Fruit fly (Drosophila melanogaster) whole organism, embryonic: Measurements from ENCODE around the gene IleRS-m.
A peak's percentile ranks its signal among the peaks of the same experiment; 100 is the strongest.

ENCODE experiments used
- Antp ChIP-seq: fragments of 200-800 bp; sonication (Bioruptor generic); optimal IDR thresholded peaks from 3 replicates; lab custom pipeline; 2016; ENCODE audit warnings: missing biosample characterization, missing genetic modification characterization
- Bgb ChIP-seq: fragments of 200-800 bp; sonication (Bioruptor generic); IDR thresholded peaks from 2 replicates; pipeline ENCODE4 v1.3.6; 2022; ENCODE audit warnings: missing biosample characterization, missing genetic modification characterization; ENCODE audit not compliant: partially characterized antibody
- CG10267 ChIP-seq: fragments of 200-800 bp; sonication (Bioruptor generic); optimal IDR thresholded peaks from 2 replicates; lab custom pipeline; 2018; ENCODE audit warnings: missing biosample characterization, mild to moderate bottlenecking, missing genetic modification characterization, moderate library complexity
- CG11398 ChIP-seq: fragments of 200-800 bp; sonication (Bioruptor generic); optimal IDR thresholded peaks from 2 replicates; lab custom pipeline; 2016; ENCODE audit warnings: missing biosample characterization, missing genetic modification characterization
- CG11560 ChIP-seq: fragments of 200-800 bp; sonication (Bioruptor generic); IDR thresholded peaks from 3 replicates; pipeline ENCODE4 v1.3.6; 2022; ENCODE audit warnings: missing biosample characterization, missing genetic modification characterization
- CG14014 ChIP-seq: fragments of 200-800 bp; sonication (Bioruptor generic); IDR thresholded peaks from 2 replicates; pipeline ENCODE4 v1.3.6; 2022; ENCODE audit warnings: missing biosample characterization, missing genetic modification characterization
- CG14441 ChIP-seq: fragments of 200-800 bp; sonication (Bioruptor generic); IDR thresholded peaks from 2 replicates; pipeline ENCODE4 v1.3.6; 2022; ENCODE audit warnings: missing biosample characterization, missing genetic modification characterization
- CG15073 ChIP-seq: fragments of 200-800 bp; sonication (Bioruptor generic); optimal IDR thresholded peaks from 2 replicates; lab custom pipeline; 2016; ENCODE audit warnings: missing biosample characterization, missing genetic modification characterization
- CG15601 ChIP-seq: fragments of 200-800 bp; sonication (Bioruptor generic); optimal IDR thresholded peaks from 3 replicates; lab custom pipeline; 2019; ENCODE audit warnings: missing biosample characterization, mild to moderate bottlenecking, missing genetic modification characterization, moderate library complexity
- CG17829 ChIP-seq: fragments of 200-800 bp; optimal IDR thresholded peaks from 2 replicates; lab custom pipeline; 2019; ENCODE audit warnings: missing biosample characterization, mild to moderate bottlenecking, missing genetic modification characterization, moderate library complexity
- CG2202 ChIP-seq: fragments of 200-800 bp; sonication (Bioruptor generic); optimal IDR thresholded peaks from 2 replicates; lab custom pipeline; 2018; ENCODE audit warnings: missing biosample characterization, mild to moderate bottlenecking, missing genetic modification characterization
- CG32767 ChIP-seq: fragments of 200-800 bp; sonication (Bioruptor generic); IDR thresholded peaks from 2 replicates; pipeline ENCODE4 v1.3.6; 2022; ENCODE audit warnings: missing biosample characterization, missing genetic modification characterization
- CG32772 ChIP-seq: fragments of 200-800 bp; sonication (Bioruptor generic); IDR thresholded peaks from 2 replicates; pipeline ENCODE4 v1.3.6; 2022; ENCODE audit warnings: missing biosample characterization, missing genetic modification characterization
- CG3847 ChIP-seq: fragments of 200-800 bp; sonication (Bioruptor generic); IDR thresholded peaks from 2 replicates; pipeline ENCODE4 v1.3.6; 2022; ENCODE audit warnings: missing biosample characterization, missing genetic modification characterization
- CG4730 ChIP-seq: fragments of 200-800 bp; sonication (Bioruptor generic); IDR thresholded peaks from 2 replicates; pipeline ENCODE4 v1.3.6; 2022; ENCODE audit warnings: missing biosample characterization, missing genetic modification characterization
- CG5245 ChIP-seq: fragments of 200-800 bp; sonication (Bioruptor generic); optimal IDR thresholded peaks from 3 replicates; lab custom pipeline; 2016; ENCODE audit warnings: missing biosample characterization, missing genetic modification characterization
- CG6765 ChIP-seq: fragments of 200-800 bp; sonication (Bioruptor generic); optimal IDR thresholded peaks from 3 replicates; lab custom pipeline; 2017; ENCODE audit warnings: missing biosample characterization, mild to moderate bottlenecking, missing genetic modification characterization
- CG7271 ChIP-seq: fragments of 200-800 bp; sonication (Bioruptor generic); optimal IDR thresholded peaks from 2 replicates; lab custom pipeline; 2018; ENCODE audit warnings: missing biosample characterization, mild to moderate bottlenecking, missing genetic modification characterization, moderate library complexity
- CG7372 ChIP-seq: fragments of 200-800 bp; sonication (Bioruptor generic); IDR thresholded peaks from 2 replicates; pipeline ENCODE4 v1.3.6; 2022; ENCODE audit warnings: missing biosample characterization, missing genetic modification characterization
- CG7556 ChIP-seq: fragments of 200-800 bp; sonication (Bioruptor generic); optimal IDR thresholded peaks from 2 replicates; lab custom pipeline; 2017; ENCODE audit warnings: missing biosample characterization, mild to moderate bottlenecking, missing genetic modification characterization
- CG8478 ChIP-seq: fragments of >200 bp; optimal IDR thresholded peaks from 2 replicates; lab custom pipeline; 2018
- CkIIα-i1 ChIP-seq: fragments of 200-800 bp; sonication (Bioruptor generic); IDR thresholded peaks from 2 replicates; pipeline ENCODE4 v1.3.6; 2022; ENCODE audit warnings: missing biosample characterization, missing genetic modification characterization
- CoRest ChIP-seq: fragments of 200-800 bp; sonication (Bioruptor generic); optimal IDR thresholded peaks from 3 replicates; lab custom pipeline; 2018; ENCODE audit warnings: missing biosample characterization, mild to moderate bottlenecking, missing genetic modification characterization, moderate library complexity
- Dfd ChIP-seq, 2 experiments: fragments of >200 bp; optimal IDR thresholded peaks; 2 replicates each; lab custom pipeline; 2017; ENCODE audit warnings: missing biosample characterization in 2 of 2, missing genetic modification characterization in 2 of 2
- E2f2 ChIP-seq: fragments of 200-800 bp; sonication (Bioruptor generic); IDR thresholded peaks from 2 replicates; pipeline ENCODE4 v1.3.6; 2022; ENCODE audit warnings: missing biosample characterization, missing genetic modification characterization
- GATAe ChIP-seq: fragments of 200-800 bp; sonication (Bioruptor generic); conservative IDR thresholded peaks from 2 replicates; pipeline ENCODE4 v1.3.6; 2022; ENCODE audit warnings: missing biosample characterization, missing genetic modification characterization
- HLHmδ ChIP-seq: fragments of 200-800 bp; sonication (Bioruptor generic); optimal IDR thresholded peaks from 2 replicates; lab custom pipeline; 2018; ENCODE audit warnings: missing biosample characterization, mild to moderate bottlenecking, missing genetic modification characterization, moderate library complexity
- Jarid2 ChIP-seq: fragments of 200-800 bp; sonication (Bioruptor generic); optimal IDR thresholded peaks from 3 replicates; lab custom pipeline; 2017; ENCODE audit warnings: mild to moderate bottlenecking, missing biosample characterization, missing genetic modification reagents, missing genetic modification characterization
- Lpt ChIP-seq: fragments of >200 bp; optimal IDR thresholded peaks from 2 replicates; lab custom pipeline; 2018; ENCODE audit warnings: missing biosample characterization, missing genetic modification characterization
- NC2β ChIP-seq: fragments of 200-800 bp; sonication (Bioruptor generic); optimal IDR thresholded peaks from 2 replicates; lab custom pipeline; 2016; ENCODE audit warnings: missing biosample characterization, missing genetic modification characterization
- Sry-β ChIP-seq: fragments of 200-800 bp; sonication (Bioruptor generic); optimal IDR thresholded peaks from 2 replicates; lab custom pipeline; 2018; ENCODE audit warnings: missing biosample characterization, mild to moderate bottlenecking, missing genetic modification characterization, moderate library complexity
- Stat92E ChIP-seq, 3 experiments: fragments of >200 bp in 2 of 3; fragments of 200-800 bp in 1 of 3; sonication (Bioruptor generic) in 1 of 3; optimal IDR thresholded peaks; 2 replicates each; lab custom pipeline; 2017 to 2019; ENCODE audit warnings: missing biosample characterization in 3 of 3, missing genetic modification characterization in 3 of 3, mild to moderate bottlenecking in 1 of 3, moderate library complexity in 1 of 3
- Usf ChIP-seq: fragments of 200-800 bp; sonication (Bioruptor generic); optimal IDR thresholded peaks from 2 replicates; lab custom pipeline; 2017; ENCODE audit warnings: missing genotype, missing biosample characterization, missing genetic modification characterization
- aop ChIP-seq: fragments of 200-800 bp; sonication (Bioruptor generic); IDR thresholded peaks from 2 replicates; pipeline ENCODE4 v1.3.6; 2022; ENCODE audit warnings: missing biosample characterization, missing genetic modification characterization
- ap ChIP-seq: fragments of 200-800 bp; sonication (Bioruptor generic); IDR thresholded peaks from 2 replicates; pipeline ENCODE4 v1.3.6; 2022; ENCODE audit warnings: missing biosample characterization, missing genetic modification characterization
- bab2 ChIP-seq: fragments of 200-800 bp; sonication (Bioruptor generic); optimal IDR thresholded peaks from 2 replicates; lab custom pipeline; 2016; ENCODE audit warnings: missing biosample characterization, missing genetic modification characterization
- bigmax ChIP-seq: fragments of 200-800 bp; sonication (Bioruptor generic); optimal IDR thresholded peaks from 2 replicates; lab custom pipeline; 2018; ENCODE audit warnings: missing biosample characterization, mild to moderate bottlenecking, missing genetic modification characterization
- bsh ChIP-seq, 2 experiments: fragments of 200-800 bp; sonication (Bioruptor generic); optimal IDR thresholded peaks; 2 replicates each; lab custom pipeline; 2017 to 2018; ENCODE audit warnings: mild to moderate bottlenecking in 2 of 2, missing biosample characterization in 2 of 2, missing genetic modification characterization in 2 of 2, moderate library complexity in 1 of 2
- chif ChIP-seq, 2 experiments: fragments of 200-800 bp; sonication (Bioruptor generic); optimal IDR thresholded peaks; 3 replicates each; lab custom pipeline; 2016; ENCODE audit warnings: missing biosample characterization in 2 of 2, missing genetic modification characterization in 2 of 2
- dmrt99B ChIP-seq: fragments of 200-800 bp; sonication (Bioruptor generic); optimal IDR thresholded peaks from 2 replicates; lab custom pipeline; 2018; ENCODE audit warnings: missing biosample characterization, mild to moderate bottlenecking, missing genetic modification characterization, moderate library complexity
- gro ChIP-seq: fragments of 200-800 bp; sonication (Bioruptor generic); optimal IDR thresholded peaks from 2 replicates; lab custom pipeline; 2016; ENCODE audit warnings: missing biosample characterization, missing genetic modification characterization
- hkb ChIP-seq, 2 experiments: fragments of 200-800 bp in 1 of 2; fragments of >200 bp in 1 of 2; sonication (Bioruptor generic) in 1 of 2; IDR thresholded peaks in 1 of 2; optimal IDR thresholded peaks in 1 of 2; 2 replicates each; pipeline versions ENCODE4 v1.3.6 to Lab custom; 2017 to 2022; ENCODE audit warnings: missing biosample characterization in 1 of 2, missing genetic modification characterization in 1 of 2
- hth ChIP-seq: fragments of >200 bp; optimal IDR thresholded peaks from 2 replicates; lab custom pipeline; 2017; ENCODE audit warnings: inconsistent platforms
- ind ChIP-seq: fragments of 200-800 bp; sonication (Bioruptor generic); optimal IDR thresholded peaks from 3 replicates; lab custom pipeline; 2016; ENCODE audit warnings: missing biosample characterization, missing genetic modification characterization
- kah ChIP-seq: fragments of 200-800 bp; sonication (Bioruptor generic); optimal IDR thresholded peaks from 2 replicates; lab custom pipeline; 2018; ENCODE audit warnings: missing biosample characterization, mild to moderate bottlenecking, missing genetic modification characterization
- odd ChIP-seq: fragments of 200-800 bp; sonication (Bioruptor generic); optimal IDR thresholded peaks from 2 replicates; lab custom pipeline; 2017; ENCODE audit warnings: missing biosample characterization, mild to moderate bottlenecking, missing genetic modification characterization
- scrt ChIP-seq: fragments of 200-800 bp; sonication (Bioruptor generic); optimal IDR thresholded peaks from 2 replicates; lab custom pipeline; 2018; ENCODE audit warnings: missing biosample characterization, mild to moderate bottlenecking, missing genetic modification characterization, moderate library complexity
- sna ChIP-seq: fragments of 200-800 bp; sonication (Bioruptor generic); IDR thresholded peaks from 2 replicates; pipeline ENCODE4 v1.3.6; 2022; ENCODE audit warnings: missing biosample characterization, missing genetic modification characterization; ENCODE audit not compliant: partially characterized antibody
- tio ChIP-seq: fragments of 200-800 bp; sonication (Bioruptor generic); optimal IDR thresholded peaks from 2 replicates; lab custom pipeline; 2017; ENCODE audit warnings: missing biosample characterization, missing genetic modification characterization, inconsistent platforms
- trh ChIP-seq: fragments of 200-800 bp; sonication (Bioruptor generic); optimal IDR thresholded peaks from 2 replicates; lab custom pipeline; 2016; ENCODE audit warnings: missing biosample characterization, missing genetic modification characterization

IleRS-m gene

DNA sequence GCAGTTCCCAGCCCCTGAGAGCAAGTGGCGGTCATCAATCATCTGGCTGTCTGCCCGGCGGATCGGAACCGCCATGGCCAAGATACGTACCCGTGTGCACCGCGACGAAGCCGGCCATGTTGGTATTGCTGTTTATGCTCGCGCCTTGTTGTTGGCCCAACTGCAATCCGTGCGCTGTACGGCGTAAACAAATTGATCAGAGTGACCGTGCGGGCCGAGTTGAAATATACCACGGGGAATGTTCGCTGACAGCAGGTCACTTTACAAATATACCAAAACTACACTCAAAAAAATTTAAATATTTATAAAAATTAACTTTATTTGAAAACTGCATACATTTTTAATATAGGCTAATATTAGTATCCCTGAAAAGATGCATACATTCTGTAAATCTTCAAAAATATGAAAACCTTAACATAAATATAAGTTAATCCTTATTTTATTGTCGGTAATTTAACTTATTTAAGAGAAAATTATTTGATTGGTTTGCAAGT, 12.7 kb upstream of the IleRS-m start, which contains the start of gene Tasp1 (continued):
- TF ChIP-seq NC2β (GFP tag; lab: Kevin White, UChicago): no peak
- TF ChIP-seq ap: peak; percentile 38; the same call in 1 of the 2 replicates
- peak; percentile 12 for TF ChIP-seq CG5245 (GFP tag; lab: Kevin White, UChicago)
- TF ChIP-seq sna (GFP tag; lab: Robert Waterston, UW): no peak
- TF ChIP-seq tio (GFP tag; lab: Kevin White, UChicago): no peak
- no peak for TF ChIP-seq CG7556 (GFP tag; lab: Kevin White, UChicago)
- no peak for TF ChIP-seq bab2 (GFP tag; lab: Kevin White, UChicago)
- TF ChIP-seq CoRest: peak; percentile 82
- TF ChIP-seq CG14014: peak; percentile 63; the same call in 1 of the 2 replicates
- TF ChIP-seq HLHmδ (GFP tag; lab: Kevin White, UChicago): peak; percentile 41
- no peak for TF ChIP-seq hkb (optimal IDR thresholded peaks at IDR 0.05; lab: Kevin White, UChicago)
- TF ChIP-seq hkb (GFP tag; IDR thresholded peaks at IDR 0.05; lab: Robert Waterston, UW): peak; percentile 74
- TF ChIP-seq E2f2 (GFP tag; lab: Robert Waterston, UW): peak; percentile 11; the same call in 1 of the 2 replicates
- TF ChIP-seq CG11398 (GFP tag; lab: Kevin White, UChicago): no peak
- TF ChIP-seq CkIIα-i1: no peak
- peak; percentile 39 for TF ChIP-seq CG7271 (tag; lab: Kevin White, UChicago)
- TF ChIP-seq CG11560 (tag; lab: Robert Waterston, UW): no peak; the same call in 2 of the 3 replicates
- no peak for TF ChIP-seq trh (GFP tag; lab: Kevin White, UChicago)
- peak; percentile 80 for TF ChIP-seq CG17829
- TF ChIP-seq gro (GFP tag; lab: Kevin White, UChicago): peak; percentile 5
- TF ChIP-seq odd: no peak
- TF ChIP-seq Bgb: peak; percentile 57; the same call in 1 of the 2 replicates
- TF ChIP-seq dmrt99B (tag; lab: Kevin White, UChicago): no peak
- peak; percentile 70 for TF ChIP-seq CG10267
- TF ChIP-seq ind (GFP tag; lab: Kevin White, UChicago): peak; percentile 36
- no peak for TF ChIP-seq scrt
- TF ChIP-seq kah (GFP tag; lab: Kevin White, UChicago): peak; percentile 40
- no peak for TF ChIP-seq Antp
- TF ChIP-seq Sry-β (GFP tag; lab: Kevin White, UChicago): no peak
- peak; percentile 34 for TF ChIP-seq Jarid2 (GFP tag; lab: Kevin White, UChicago)
- peak; percentile 61; the same call in 1 of the 2 replicates for TF ChIP-seq CG4730 (GFP tag; lab: Robert Waterston, UW)
- no peak for TF ChIP-seq aop (GFP tag; lab: Robert Waterston, UW)
- TF ChIP-seq CG6765 (GFP tag; lab: Kevin White, UChicago): no peak
- TF ChIP-seq CG3847 (GFP tag; lab: Robert Waterston, UW): peak; percentile 56
- TF ChIP-seq CG7372: peak; percentile 43; the same call in 1 of the 2 replicates
- no peak for TF ChIP-seq bigmax (GFP tag; lab: Kevin White, UChicago)
- no peak for TF ChIP-seq Usf (GFP tag; lab: Kevin White, UChicago)
- peak in 1 of 3 experiments; percentile 33 for TF ChIP-seq Stat92E (GFP tag; optimal IDR thresholded peaks at IDR 0.05; lab: Kevin White, UChicago)
- no peak for TF ChIP-seq Dfd (GFP tag; optimal IDR thresholded peaks at IDR 0.05; lab: Kevin White, UChicago)
- TF ChIP-seq CG32767 (GFP tag; lab: Robert Waterston, UW): peak; percentile 52; the same call in 1 of the 2 replicates
- TF ChIP-seq CG32772 (GFP tag; lab: Robert Waterston, UW): peak; percentile 63
- TF ChIP-seq CG15073 (GFP tag; lab: Kevin White, UChicago): no peak
- TF ChIP-seq Lpt (GFP tag; lab: Kevin White, UChicago): no peak
- no peak for TF ChIP-seq GATAe (GFP tag; lab: Robert Waterston, UW)
- peak in 1 of 2 experiments; percentile 74 for TF ChIP-seq bsh (GFP tag; optimal IDR thresholded peaks at IDR 0.05; lab: Kevin White, UChicago)
- TF ChIP-seq chif (GFP tag; optimal IDR thresholded peaks at IDR 0.05; lab: Kevin White, UChicago): no peak
- no peak for TF ChIP-seq CG2202
- peak; percentile 55 for TF ChIP-seq CG15601
- TF ChIP-seq CG8478 (lab: Kevin White, UChicago): no peak
- no peak for TF ChIP-seq CG14441 (GFP tag; lab: Robert Waterston, UW)
- TF ChIP-seq hth: no peak
